Worm (Caenorhabditis elegans) whole organism, L3 larva: ENCODE measurements around the gene acr-3.

Experiments used
- R02D3.7 ChIP-seq: fragments of 150-350 bp; optimal IDR thresholded peaks from 2 replicates; lab custom pipeline; 2014; ENCODE audit warnings: missing biosample characterization, missing genetic modification characterization
- ZK546.5 ChIP-seq: sonication (generic microtip); optimal IDR thresholded peaks from 2 replicates; lab custom pipeline; 2017; ENCODE audit warnings: missing biosample characterization, missing genetic modification characterization
- aly-2 ChIP-seq: fragments of 150-350 bp; optimal IDR thresholded peaks from 2 replicates; lab custom pipeline; 2014; ENCODE audit warnings: missing biosample characterization, missing genetic modification characterization
- ama-1 ChIP-seq: fragments of 150-350 bp; optimal IDR thresholded peaks from 2 replicates; lab custom pipeline; 2018
- ceh-16 ChIP-seq: sonication (generic microtip); optimal IDR thresholded peaks from 2 replicates; lab custom pipeline; 2017; ENCODE audit warnings: missing biosample characterization, missing genetic modification characterization
- ceh-28 ChIP-seq: fragments of 150-350 bp; optimal IDR thresholded peaks from 2 replicates; lab custom pipeline; 2014; ENCODE audit warnings: missing biosample characterization, missing genetic modification reagents, missing genetic modification characterization
- ceh-82 ChIP-seq: fragments of 150-350 bp; optimal IDR thresholded peaks from 2 replicates; lab custom pipeline; 2014; ENCODE audit warnings: missing biosample characterization, missing genetic modification characterization
- ceh-9 ChIP-seq: sonication (generic microtip); optimal IDR thresholded peaks from 2 replicates; lab custom pipeline; 2018; ENCODE audit warnings: missing biosample characterization, missing genetic modification characterization
- daf-12 ChIP-seq: fragments of 150-350 bp; optimal IDR thresholded peaks from 2 replicates; lab custom pipeline; 2014; ENCODE audit warnings: missing biosample characterization, missing genetic modification reagents, missing genetic modification characterization
- egl-27 ChIP-seq: sonication (generic microtip); optimal IDR thresholded peaks from 4 replicates; lab custom pipeline; 2017; ENCODE audit warnings: missing biosample characterization, missing genetic modification reagents, missing genetic modification characterization
- egl-5 ChIP-seq: fragments of 150-350 bp; optimal IDR thresholded peaks from 2 replicates; lab custom pipeline; 2017; ENCODE audit warnings: missing biosample characterization, missing genetic modification reagents, missing genetic modification characterization, inconsistent platforms
- elt-1 ChIP-seq: fragments of 150-350 bp; optimal IDR thresholded peaks from 2 replicates; lab custom pipeline; 2014; ENCODE audit warnings: missing biosample characterization, missing genetic modification characterization
- elt-2 ChIP-seq: sonication (generic microtip); optimal IDR thresholded peaks from 2 replicates; lab custom pipeline; 2016; ENCODE audit warnings: missing genetic modification reagents, mild to moderate bottlenecking, missing genetic modification characterization, missing compliant biosample characterization
- elt-3 ChIP-seq, 3 experiments: fragments of 150-350 bp in 1 of 3; sonication (generic microtip) in 2 of 3; optimal IDR thresholded peaks; 2 replicates in 2 of 3; 4 replicates in 1 of 3; lab custom pipeline; 2014 to 2017; ENCODE audit warnings: missing biosample characterization in 3 of 3, missing genetic modification characterization in 3 of 3
- eor-1 ChIP-seq, 2 experiments: fragments of 150-350 bp; optimal IDR thresholded peaks; 2 replicates each; lab custom pipeline; 2014 to 2018; ENCODE audit warnings: missing biosample characterization in 2 of 2, missing genetic modification characterization in 2 of 2
- fkh-10 ChIP-seq: sonication (generic microtip); optimal IDR thresholded peaks from 2 replicates; lab custom pipeline; 2017; ENCODE audit warnings: missing biosample characterization, missing genetic modification reagents, missing genetic modification characterization
- fkh-2 ChIP-seq: fragments of 150-350 bp; optimal IDR thresholded peaks from 2 replicates; lab custom pipeline; 2014; ENCODE audit warnings: missing biosample characterization, missing genetic modification reagents, missing genetic modification characterization
- fos-1 ChIP-seq: fragments of 150-350 bp; optimal IDR thresholded peaks from 2 replicates; lab custom pipeline; 2014; ENCODE audit warnings: missing biosample characterization, missing genetic modification characterization
- hmg-11 ChIP-seq: sonication (generic microtip); optimal IDR thresholded peaks from 2 replicates; lab custom pipeline; 2016; ENCODE audit warnings: missing genetic modification characterization, missing compliant biosample characterization
- jun-1 ChIP-seq: fragments of 150-350 bp; optimal IDR thresholded peaks from 2 replicates; lab custom pipeline; 2014; ENCODE audit warnings: missing biosample characterization, missing genetic modification reagents, missing genetic modification characterization
- lin-15B ChIP-seq: fragments of 150-350 bp; optimal IDR thresholded peaks from 2 replicates; lab custom pipeline; 2014; ENCODE audit warnings: missing biosample characterization, missing genetic modification characterization
- lin-39 ChIP-seq: fragments of 150-350 bp; optimal IDR thresholded peaks from 2 replicates; lab custom pipeline; 2018; ENCODE audit warnings: missing biosample characterization, missing genetic modification reagents, missing genetic modification characterization
- lsy-12 ChIP-seq: sonication (generic microtip); optimal IDR thresholded peaks from 2 replicates; lab custom pipeline; 2016; ENCODE audit warnings: mild to moderate bottlenecking, missing genetic modification characterization, missing compliant biosample characterization
- mdl-1 ChIP-seq: fragments of 150-350 bp; optimal IDR thresholded peaks from 2 replicates; lab custom pipeline; 2014; ENCODE audit warnings: missing biosample characterization, missing genetic modification characterization
- mml-1 ChIP-seq: fragments of 150-350 bp; sonication (generic microtip); optimal IDR thresholded peaks from 3 replicates; lab custom pipeline; 2014; ENCODE audit warnings: missing biosample characterization, missing genetic modification characterization
- nfya-1 ChIP-seq: sonication (generic microtip); optimal IDR thresholded peaks from 2 replicates; lab custom pipeline; 2017; ENCODE audit warnings: missing genetic modification characterization, mild to moderate bottlenecking, missing compliant biosample characterization, antibody characterized with exemption, moderate library complexity; ENCODE audit not compliant: insufficient read depth
- nhr-11 ChIP-seq: fragments of 150-350 bp; optimal IDR thresholded peaks from 2 replicates; lab custom pipeline; 2014; ENCODE audit warnings: missing biosample characterization, missing genetic modification characterization
- nhr-12 ChIP-seq: fragments of 150-350 bp; optimal IDR thresholded peaks from 2 replicates; lab custom pipeline; 2014; ENCODE audit warnings: missing biosample characterization, missing genetic modification characterization
- nhr-23 ChIP-seq: fragments of 150-350 bp; optimal IDR thresholded peaks from 2 replicates; lab custom pipeline; 2014; ENCODE audit warnings: missing biosample characterization, missing genetic modification reagents, missing genetic modification characterization
- nhr-237 ChIP-seq: fragments of 150-350 bp; optimal IDR thresholded peaks from 2 replicates; lab custom pipeline; 2014; ENCODE audit warnings: missing biosample characterization, missing genetic modification characterization
- nhr-25 ChIP-seq: sonication (generic microtip); optimal IDR thresholded peaks from 2 replicates; lab custom pipeline; 2017; ENCODE audit warnings: missing biosample characterization, missing genetic modification characterization
- nhr-28 ChIP-seq: fragments of 150-350 bp; optimal IDR thresholded peaks from 2 replicates; lab custom pipeline; 2014; ENCODE audit warnings: missing biosample characterization, missing genetic modification characterization
- nhr-43 ChIP-seq: sonication (generic microtip); optimal IDR thresholded peaks from 2 replicates; lab custom pipeline; 2016; ENCODE audit warnings: mild to moderate bottlenecking, missing genetic modification characterization, missing compliant biosample characterization; ENCODE audit not compliant: poor library complexity, severe bottlenecking
- nhr-67 ChIP-seq: fragments of 150-350 bp; optimal IDR thresholded peaks from 2 replicates; lab custom pipeline; 2014; ENCODE audit warnings: missing biosample characterization, missing genetic modification characterization
- nhr-76 ChIP-seq: fragments of 150-350 bp; sonication (generic microtip); optimal IDR thresholded peaks from 5 replicates; lab custom pipeline; 2014; ENCODE audit warnings: missing biosample characterization, missing genetic modification characterization
- nhr-77 ChIP-seq: fragments of 150-350 bp; optimal IDR thresholded peaks from 2 replicates; lab custom pipeline; 2014; ENCODE audit warnings: missing biosample characterization, missing genetic modification characterization
- pha-4 ChIP-seq: fragments of 150-350 bp; optimal IDR thresholded peaks from 2 replicates; lab custom pipeline; 2014; ENCODE audit warnings: missing biosample characterization, missing genetic modification reagents, missing genetic modification characterization
- pqm-1 ChIP-seq: fragments of 150-350 bp; optimal IDR thresholded peaks from 2 replicates; lab custom pipeline; 2017; ENCODE audit warnings: missing biosample characterization, missing genetic modification characterization, inconsistent platforms
- sea-2 ChIP-seq: fragments of 150-350 bp; sonication (generic microtip); optimal IDR thresholded peaks from 4 replicates; lab custom pipeline; 2014; ENCODE audit warnings: missing biosample characterization, missing genetic modification reagents, missing genetic modification characterization
- skn-1 ChIP-seq: fragments of 150-350 bp; optimal IDR thresholded peaks from 2 replicates; lab custom pipeline; 2014; ENCODE audit warnings: missing biosample characterization, missing genetic modification characterization
- snpc-4 ChIP-seq: fragments of 150-350 bp; optimal IDR thresholded peaks from 2 replicates; lab custom pipeline; 2014; ENCODE audit warnings: missing biosample characterization, missing genetic modification characterization
- tbx-2 ChIP-seq: sonication (generic microtip); optimal IDR thresholded peaks from 2 replicates; lab custom pipeline; 2016; ENCODE audit warnings: mild to moderate bottlenecking, missing genetic modification characterization, missing compliant biosample characterization
- unc-39 ChIP-seq: sonication (generic microtip); optimal IDR thresholded peaks from 4 replicates; lab custom pipeline; 2017; ENCODE audit warnings: missing biosample characterization, missing genetic modification characterization
- unc-62 ChIP-seq: fragments of 150-350 bp; sonication (generic microtip); optimal IDR thresholded peaks from 4 replicates; lab custom pipeline; 2014; ENCODE audit warnings: missing biosample characterization, missing genetic modification reagents, missing genetic modification characterization
- zag-1 ChIP-seq: fragments of 150-350 bp; optimal IDR thresholded peaks from 2 replicates; lab custom pipeline; 2014; ENCODE audit warnings: missing biosample characterization, missing genetic modification characterization
- ztf-11 ChIP-seq: fragments of 150-350 bp; optimal IDR thresholded peaks from 2 replicates; lab custom pipeline; 2014; ENCODE audit warnings: missing biosample characterization, missing genetic modification characterization
- ztf-4 ChIP-seq: fragments of 150-350 bp; optimal IDR thresholded peaks from 2 replicates; lab custom pipeline; 2014; ENCODE audit warnings: missing biosample characterization, missing genetic modification characterization

The acr-3 gene

ce11 chrX:6750145-6750544, 40.8 kb downstream of the acr-3 start:
- peak; percentile 75 for TF ChIP-seq egl-5 (tag; lab: Kevin White, UChicago)
- peak; percentile 84 for TF ChIP-seq egl-27 (tag; lab: Kevin White, UChicago)
- no peak for TF ChIP-seq ceh-9 (tag; lab: Kevin White, UChicago)
- peak; percentile 86 for TF ChIP-seq nhr-23 (tag; lab: Kevin White, UChicago)
- peak; percentile 45 for TF ChIP-seq ceh-28 (tag; lab: Kevin White, UChicago)
- TF ChIP-seq fos-1 (tag; lab: Kevin White, UChicago) = no peak
- TF ChIP-seq R02D3.7 (tag; lab: Kevin White, UChicago) = no peak
- TF ChIP-seq daf-12 (tag; lab: Kevin White, UChicago) = no peak
- no peak for TF ChIP-seq nhr-76
- TF ChIP-seq unc-39 (tag; lab: Kevin White, UChicago) = no peak
- TF ChIP-seq ztf-4 (tag; lab: Kevin White, UChicago) = no peak
- peak; percentile 68 for TF ChIP-seq hmg-11 (tag; lab: Kevin White, UChicago)
- peak; percentile 77 for TF ChIP-seq tbx-2 (tag; lab: Kevin White, UChicago)
- no peak for TF ChIP-seq nhr-12 (tag; lab: Kevin White, UChicago)
- TF ChIP-seq ceh-82 (tag; lab: Kevin White, UChicago) = no peak
- no peak for TF ChIP-seq fkh-10 (GFP tag; lab: Kevin White, UChicago)
- TF ChIP-seq ama-1 (lab: Kevin White, UChicago) = peak; percentile 70
- TF ChIP-seq nhr-11 (tag; lab: Kevin White, UChicago) = peak; percentile 64
- peak; percentile 89 for TF ChIP-seq elt-2 (tag; lab: Kevin White, UChicago)
- TF ChIP-seq eor-1 (tag; optimal IDR thresholded peaks at IDR 0.05; lab: Kevin White, UChicago) = peak; percentile 39 to 57
- peak in 1 of 3 experiments; percentile 78 for TF ChIP-seq elt-3 (tag; optimal IDR thresholded peaks at IDR 0.05; lab: Kevin White, UChicago)
- no peak for TF ChIP-seq nhr-67 (tag; lab: Kevin White, UChicago)
- no peak for TF ChIP-seq ZK546.5 (tag; lab: Kevin White, UChicago)
- TF ChIP-seq aly-2 (tag; lab: Kevin White, UChicago) = no peak
- TF ChIP-seq nhr-237 = no peak
- no peak for TF ChIP-seq zag-1 (tag; lab: Kevin White, UChicago)
- TF ChIP-seq skn-1 (tag; lab: Kevin White, UChicago) = no peak
- TF ChIP-seq lin-39 (tag; lab: Kevin White, UChicago) = peak; percentile 72
- peak; percentile 85 for TF ChIP-seq jun-1 (tag; lab: Kevin White, UChicago)
- TF ChIP-seq nhr-28 (tag; lab: Kevin White, UChicago) = no peak
- no peak for TF ChIP-seq fkh-2 (tag; lab: Kevin White, UChicago)
- TF ChIP-seq mml-1 = peak; percentile 97
- peak; percentile 87 for TF ChIP-seq pqm-1 (tag; lab: Kevin White, UChicago)
- TF ChIP-seq lsy-12 (tag; lab: Kevin White, UChicago) = peak; percentile 11
- no peak for TF ChIP-seq sea-2 (GFP tag; lab: Kevin White, UChicago)
- no peak for TF ChIP-seq ceh-16 (tag; lab: Kevin White, UChicago)
- peak; percentile 99 for TF ChIP-seq pha-4 (tag; lab: Kevin White, UChicago)
- no peak for TF ChIP-seq ztf-11
- peak; percentile 83 for TF ChIP-seq nhr-43
- TF ChIP-seq unc-62 (GFP tag; lab: Kevin White, UChicago) = peak; percentile 41
- TF ChIP-seq lin-15B = no peak
- peak; percentile 31 for TF ChIP-seq snpc-4 (tag; lab: Kevin White, UChicago)
- TF ChIP-seq elt-1 (tag; lab: Kevin White, UChicago) = peak; percentile 54
- TF ChIP-seq nfya-1 (tag; lab: Kevin White, UChicago) = peak; percentile 75
- TF ChIP-seq mdl-1 (tag; lab: Kevin White, UChicago) = peak; percentile 100
- TF ChIP-seq nhr-25 (tag; lab: Kevin White, UChicago) = peak; percentile 95
- TF ChIP-seq nhr-77 (tag; lab: Kevin White, UChicago) = no peak
